Worm (Caenorhabditis elegans): Measurements from ENCODE around the gene cpb-1.

ce11 chrIII:9340025-9340424, 17.9 kb downstream of the cpb-1 start:
- TF ChIP-seq lsy-2 (tag; optimal IDR thresholded peaks at IDR 0.05) (no peak), ztf-11 (tag; optimal IDR thresholded peaks at IDR 0.05) (no peak), ama-1 (optimal IDR thresholded peaks at IDR 0.05) (no peak), tag-97 (GFP tag; IDR thresholded peaks at IDR 0.05) (no peak), zip-11 (GFP tag; IDR thresholded peaks at IDR 0.05) (no peak), hlh-30 (tag; optimal IDR thresholded peaks at IDR 0.05; ENCODE audit: insufficient read depth) (no peak), snpc-4 (tag; optimal IDR thresholded peaks at IDR 0.05) (no peak), zfp-2 (tag; optimal IDR thresholded peaks at IDR 0.05) (no peak), F49E8.2 (tag; optimal IDR thresholded peaks at IDR 0.05; ENCODE audit: borderline replicate concordance) (no peak), lin-39 (tag; optimal IDR thresholded peaks at IDR 0.05) (no peak), mep-1 (tag; optimal IDR thresholded peaks at IDR 0.05) (no peak), daf-12 (tag; optimal IDR thresholded peaks at IDR 0.05) (no peak)

Data from whole organism, L4 larva.